Fruit fly (Drosophila melanogaster): ENCODE results near the gene CG15531.

Gene CG15531

DNA sequence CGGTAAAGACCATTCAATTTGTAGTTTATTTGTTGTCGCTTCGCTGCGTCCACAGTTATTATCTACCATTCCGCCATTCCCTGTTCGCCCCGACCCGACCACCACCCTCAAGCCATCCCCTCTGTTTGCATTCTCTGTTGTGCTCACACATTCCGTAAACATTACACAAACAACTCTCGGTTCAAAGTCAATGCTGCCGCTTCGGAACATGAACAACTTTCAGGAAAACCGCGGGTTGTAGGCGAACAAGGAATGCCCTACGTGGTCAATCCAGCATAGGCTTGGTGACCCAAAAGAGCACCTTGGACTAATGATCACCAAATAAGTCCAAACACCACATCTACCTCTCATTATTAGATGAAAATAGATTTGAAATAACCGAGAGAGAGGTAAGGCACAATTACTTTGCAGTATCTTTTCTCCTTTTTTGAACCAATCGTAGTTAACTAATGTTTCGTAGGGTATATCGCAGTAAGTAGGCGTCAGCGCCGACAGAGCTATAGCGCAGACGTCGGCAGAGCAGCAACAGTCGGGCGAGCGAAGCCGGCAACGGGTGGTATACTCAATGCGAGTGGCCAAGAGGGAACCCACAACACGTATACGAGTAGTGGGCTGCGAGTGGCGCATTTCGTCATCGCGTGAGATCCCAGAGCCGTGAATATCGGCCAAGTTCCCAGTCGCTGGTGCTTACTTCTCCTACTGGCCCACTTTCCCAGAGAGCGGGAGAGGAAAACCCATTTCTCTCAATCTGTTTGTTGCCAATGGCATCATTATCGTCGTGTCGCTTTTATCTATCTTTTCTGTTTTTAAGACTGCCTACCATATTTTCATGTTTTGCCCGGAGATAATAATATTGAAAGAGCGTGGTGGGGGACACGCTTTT lies 7.3 kb upstream of the CG15531 start (continued):
- TF ChIP-seq sisA (GFP tag; IDR thresholded peaks at IDR 0.05): peak; percentile 98
- no peak for TF ChIP-seq br (optimal IDR thresholded peaks at IDR 0.05)
- peak; percentile 92 for TF ChIP-seq wor (GFP tag; IDR thresholded peaks at IDR 0.05)
- peak; percentile 92 for TF ChIP-seq ase (GFP tag; IDR thresholded peaks at IDR 0.05)
- TF ChIP-seq Hr51 (GFP tag; optimal IDR thresholded peaks at IDR 0.05): peak; percentile 90 to 94
- TF ChIP-seq Antp (GFP tag; optimal IDR thresholded peaks at IDR 0.05): peak; percentile 99
- peak; percentile 79; the same call in 2 of the 3 replicates for TF ChIP-seq H15 (GFP tag; IDR thresholded peaks at IDR 0.05)
- TF ChIP-seq sd (tag; optimal IDR thresholded peaks at IDR 0.05): peak; percentile 96
- peak; percentile 66 for TF ChIP-seq gcm2 (GFP tag; optimal IDR thresholded peaks at IDR 0.05)
- TF ChIP-seq Gug (GFP tag; IDR thresholded peaks at IDR 0.05): peak; percentile 94
- TF ChIP-seq CG4617 (GFP tag; optimal IDR thresholded peaks at IDR 0.05; ENCODE audit: borderline replicate concordance): peak; percentile 83
- peak; percentile 60 for TF ChIP-seq CG4707 (GFP tag; optimal IDR thresholded peaks at IDR 0.05)
- peak; percentile 90 for TF ChIP-seq CG18619 (GFP tag; optimal IDR thresholded peaks at IDR 0.05)
- TF ChIP-seq lmd (GFP tag; IDR thresholded peaks at IDR 0.05): peak; percentile 96
- peak; percentile 92 for TF ChIP-seq CG10543 (GFP tag; optimal IDR thresholded peaks at IDR 0.05)
- no peak for TF ChIP-seq CG8478 (optimal IDR thresholded peaks at IDR 0.05)
- TF ChIP-seq Nf-YB (GFP tag; optimal IDR thresholded peaks at IDR 0.05): peak; percentile 81
- peak; percentile 94 for TF ChIP-seq Sox102F (GFP tag; optimal IDR thresholded peaks at IDR 0.05)
- peak; percentile 88 for TF ChIP-seq CG12219 (GFP tag; optimal IDR thresholded peaks at IDR 0.05)
- peak; percentile 91 for TF ChIP-seq CG11456 (GFP tag; IDR thresholded peaks at IDR 0.05)
- peak; percentile 90 for TF ChIP-seq kay (GFP tag; optimal IDR thresholded peaks at IDR 0.05)
- TF ChIP-seq Jarid2 (GFP tag; optimal IDR thresholded peaks at IDR 0.05): peak; percentile 77
- TF ChIP-seq Kr (GFP tag; optimal IDR thresholded peaks at IDR 0.05): peak; percentile 62
- TF ChIP-seq CG8944 (GFP tag; optimal IDR thresholded peaks at IDR 0.05): peak; percentile 98
- TF ChIP-seq E2f2 (GFP tag; IDR thresholded peaks at IDR 0.05): peak; percentile 67
- peak; percentile 56 for TF ChIP-seq YL-1 (GFP tag; optimal IDR thresholded peaks at IDR 0.05)
- peak; percentile 96 for TF ChIP-seq CG18476 (GFP tag; optimal IDR thresholded peaks at IDR 0.05)
- no peak for TF ChIP-seq corto (GFP tag; optimal IDR thresholded peaks at IDR 0.05)
- TF ChIP-seq CG10147 (GFP tag; optimal IDR thresholded peaks at IDR 0.05): peak; percentile 97
- peak; percentile 87 for TF ChIP-seq dm (GFP tag; optimal IDR thresholded peaks at IDR 0.05)
- TF ChIP-seq CG2116 (GFP tag; optimal IDR thresholded peaks at IDR 0.05): peak; percentile 62
- TF ChIP-seq gem (tag; optimal IDR thresholded peaks at IDR 0.05): peak; percentile 96
- TF ChIP-seq CG11695 (GFP tag; IDR thresholded peaks at IDR 0.05): peak; percentile 93
- peak; percentile 95 for TF ChIP-seq Rfx (GFP tag; IDR thresholded peaks at IDR 0.05)
- peak; percentile 94 for TF ChIP-seq CG2712 (tag; optimal IDR thresholded peaks at IDR 0.05)
- TF ChIP-seq Xrp1 (GFP tag; IDR thresholded peaks at IDR 0.05): peak; percentile 93
- TF ChIP-seq CG30020 (tag; optimal IDR thresholded peaks at IDR 0.05): peak; percentile 76
- TF ChIP-seq CG32772 (GFP tag; IDR thresholded peaks at IDR 0.05): peak; percentile 94
- peak; percentile 97 to 98 for TF ChIP-seq Pdp1 (GFP tag; optimal IDR thresholded peaks at IDR 0.05)
- 0 out of 2 replicates have a peak, but pooled peaks have one; percentile 24 for TF ChIP-seq Scr (GFP tag; IDR thresholded peaks at IDR 0.05; ENCODE audit: partially characterized antibody)
- TF ChIP-seq Aef1 (GFP tag; IDR thresholded peaks at IDR 0.05): peak; percentile 98
- TF ChIP-seq CG2202 (tag; optimal IDR thresholded peaks at IDR 0.05): peak; percentile 81
- peak; percentile 93 for TF ChIP-seq CG6683 (GFP tag; optimal IDR thresholded peaks at IDR 0.05)
- peak; percentile 94 for TF ChIP-seq psq (GFP tag; optimal IDR thresholded peaks at IDR 0.05)
- peak; percentile 83 for TF ChIP-seq schlank (tag; optimal IDR thresholded peaks at IDR 0.05)
- peak; percentile 90 for TF ChIP-seq zen (tag; optimal IDR thresholded peaks at IDR 0.05)
- peak; percentile 96 for TF ChIP-seq phol (tag; optimal IDR thresholded peaks at IDR 0.05)
- TF ChIP-seq B-H2 (GFP tag; optimal IDR thresholded peaks at IDR 0.05): peak; percentile 64
- TF ChIP-seq CG16779 (GFP tag; IDR thresholded peaks at IDR 0.05): peak; percentile 90

All from whole organism, embryonic.